Fruit fly (Drosophila melanogaster) whole organism, embryonic: ENCODE data around the gene superdeath.

Experiments used
- Atf-2 ChIP-seq: fragments of 200-800 bp; sonication (Bioruptor generic); optimal IDR thresholded peaks from 2 replicates; lab custom pipeline; 2016; ENCODE audit warnings: missing biosample characterization, missing genetic modification characterization
- BEAF-32 ChIP-seq: fragments of 200-800 bp; sonication (Bioruptor generic); optimal IDR thresholded peaks from 3 replicates; lab custom pipeline; 2017; ENCODE audit warnings: missing biosample characterization, missing genetic modification characterization, mild to moderate bottlenecking, moderate library complexity, missing genetic modification reagents
- CG10366 ChIP-seq: fragments of 200-800 bp; sonication (Bioruptor generic); IDR thresholded peaks from 2 replicates; pipeline ENCODE4 v1.3.6; 2022; ENCODE audit warnings: missing biosample characterization, missing genetic modification characterization
- CG17385 ChIP-seq: fragments of 200-800 bp; sonication (Bioruptor generic); optimal IDR thresholded peaks from 3 replicates; lab custom pipeline; 2018; ENCODE audit warnings: missing biosample characterization, mild to moderate bottlenecking, missing genetic modification characterization
- CG1792 ChIP-seq: fragments of 200-800 bp; sonication (Bioruptor generic); optimal IDR thresholded peaks from 2 replicates; lab custom pipeline; 2016; ENCODE audit warnings: missing biosample characterization, missing genetic modification characterization
- CG18262 ChIP-seq: fragments of 200-800 bp; optimal IDR thresholded peaks from 3 replicates; lab custom pipeline; 2019; ENCODE audit warnings: missing biosample characterization, mild to moderate bottlenecking, missing genetic modification characterization, moderate library complexity
- CG18599 ChIP-seq: fragments of 200-800 bp; sonication (Bioruptor generic); optimal IDR thresholded peaks from 3 replicates; lab custom pipeline; 2017; ENCODE audit warnings: missing biosample characterization, missing genetic modification characterization, mild to moderate bottlenecking, moderate library complexity, missing genetic modification reagents
- CG18619 ChIP-seq: fragments of 200-800 bp; sonication (Bioruptor generic); optimal IDR thresholded peaks from 3 replicates; lab custom pipeline; 2017; ENCODE audit warnings: missing biosample characterization, mild to moderate bottlenecking, missing genetic modification characterization
- CG2120 ChIP-seq: fragments of 200-800 bp; sonication (Bioruptor generic); optimal IDR thresholded peaks from 3 replicates; lab custom pipeline; 2016; ENCODE audit warnings: missing biosample characterization, missing genetic modification characterization
- CG2202 ChIP-seq: fragments of 200-800 bp; sonication (Bioruptor generic); optimal IDR thresholded peaks from 2 replicates; lab custom pipeline; 2018; ENCODE audit warnings: missing biosample characterization, mild to moderate bottlenecking, missing genetic modification characterization
- CG2678 ChIP-seq: fragments of 200-800 bp; sonication (Bioruptor generic); optimal IDR thresholded peaks from 3 replicates; lab custom pipeline; 2019; ENCODE audit warnings: missing biosample characterization, mild to moderate bottlenecking, missing genetic modification characterization, moderate library complexity
- CG32532 ChIP-seq: fragments of 200-800 bp; sonication (Bioruptor generic); IDR thresholded peaks from 2 replicates; pipeline ENCODE4 v1.3.6; 2022; ENCODE audit warnings: missing biosample characterization, missing genetic modification characterization
- CG34224 ChIP-seq: fragments of 200-800 bp; sonication (Bioruptor generic); IDR thresholded peaks from 3 replicates; pipeline ENCODE4 v1.3.6; 2022; ENCODE audit warnings: missing biosample characterization, missing genetic modification characterization; ENCODE audit not compliant: partially characterized antibody
- CG3995 ChIP-seq: fragments of 200-800 bp; sonication (Bioruptor generic); optimal IDR thresholded peaks from 3 replicates; lab custom pipeline; 2016; ENCODE audit warnings: missing biosample characterization, missing genetic modification characterization
- CG4854 ChIP-seq: fragments of 200-800 bp; sonication (Bioruptor generic); optimal IDR thresholded peaks from 2 replicates; lab custom pipeline; 2016; ENCODE audit warnings: missing biosample characterization, missing genetic modification characterization, inconsistent platforms
- CG5953 ChIP-seq: fragments of 200-800 bp; sonication (Bioruptor generic); IDR thresholded peaks from 2 replicates; pipeline ENCODE4 v1.3.6; 2022; ENCODE audit warnings: missing biosample characterization, missing genetic modification characterization
- CG6654 ChIP-seq: fragments of 200-800 bp; sonication (Bioruptor generic); optimal IDR thresholded peaks from 2 replicates; lab custom pipeline; 2017; ENCODE audit warnings: missing biosample characterization, mild to moderate bottlenecking, missing genetic modification characterization
- CG6791 ChIP-seq: fragments of 200-800 bp; sonication (Bioruptor generic); IDR thresholded peaks from 3 replicates; pipeline ENCODE4 v1.3.6; 2022; ENCODE audit warnings: missing biosample characterization, missing genetic modification characterization; ENCODE audit not compliant: partially characterized antibody
- CG6854 ChIP-seq: fragments of 200-800 bp; sonication (Bioruptor generic); optimal IDR thresholded peaks from 3 replicates; lab custom pipeline; 2017; ENCODE audit warnings: missing biosample characterization, mild to moderate bottlenecking, missing genetic modification characterization
- CG8290 ChIP-seq, 3 experiments: fragments of 200-800 bp; sonication (Bioruptor generic); optimal IDR thresholded peaks; 2 replicates each; lab custom pipeline; 2016 to 2019; ENCODE audit warnings: missing biosample characterization in 3 of 3, missing genetic modification characterization in 3 of 3, mild to moderate bottlenecking in 2 of 3, moderate library complexity in 1 of 3
- CG8924 ChIP-seq: fragments of 200-800 bp; optimal IDR thresholded peaks from 3 replicates; lab custom pipeline; 2019; ENCODE audit warnings: missing biosample characterization, mild to moderate bottlenecking, missing genetic modification characterization, moderate library complexity
- CG9609 ChIP-seq: fragments of 200-800 bp; sonication (Bioruptor generic); optimal IDR thresholded peaks from 3 replicates; lab custom pipeline; 2016; ENCODE audit warnings: missing biosample characterization, missing genetic modification characterization
- CrebB ChIP-seq: fragments of 200-800 bp; sonication (Bioruptor generic); optimal IDR thresholded peaks from 3 replicates; lab custom pipeline; 2018; ENCODE audit warnings: missing biosample characterization, mild to moderate bottlenecking, missing genetic modification characterization
- Dbx ChIP-seq: fragments of 200-800 bp; sonication (Bioruptor generic); IDR thresholded peaks from 3 replicates; pipeline ENCODE4 v1.3.6; 2022; ENCODE audit warnings: missing biosample characterization, missing genetic modification characterization
- HmgZ ChIP-seq: fragments of 200-800 bp; sonication (Bioruptor generic); optimal IDR thresholded peaks from 2 replicates; lab custom pipeline; 2018; ENCODE audit warnings: missing biosample characterization, mild to moderate bottlenecking, missing genetic modification characterization
- Hr51 ChIP-seq, 2 experiments: fragments of 200-800 bp; sonication (Bioruptor generic); optimal IDR thresholded peaks; 2 replicates in 1 of 2; 3 replicates in 1 of 2; lab custom pipeline; 2016 to 2018; ENCODE audit warnings: missing biosample characterization in 2 of 2, missing genetic modification characterization in 2 of 2, mild to moderate bottlenecking in 1 of 2, moderate library complexity in 1 of 2
- Meics ChIP-seq: fragments of 200-800 bp; sonication (Bioruptor generic); optimal IDR thresholded peaks from 2 replicates; lab custom pipeline; 2017; ENCODE audit warnings: missing biosample characterization, mild to moderate bottlenecking, missing genetic modification characterization
- Myb ChIP-seq: fragments of 200-800 bp; sonication (Bioruptor generic); optimal IDR thresholded peaks from 2 replicates; lab custom pipeline; 2016; ENCODE audit warnings: missing biosample characterization, missing genetic modification characterization
- Nf-YB ChIP-seq: fragments of 200-800 bp; sonication (Bioruptor generic); optimal IDR thresholded peaks from 3 replicates; lab custom pipeline; 2019; ENCODE audit warnings: missing biosample characterization, mild to moderate bottlenecking, missing genetic modification characterization, moderate library complexity
- Rfx ChIP-seq: fragments of 200-800 bp; sonication (Bioruptor generic); IDR thresholded peaks from 2 replicates; pipeline ENCODE4 v1.3.6; 2022; ENCODE audit warnings: missing biosample characterization, missing genetic modification characterization
- Side ChIP-seq: fragments of 200-800 bp; sonication (Bioruptor generic); optimal IDR thresholded peaks from 2 replicates; lab custom pipeline; 2016; ENCODE audit warnings: missing biosample characterization, missing genetic modification characterization
- Sox102F ChIP-seq: fragments of 200-800 bp; sonication (Bioruptor generic); optimal IDR thresholded peaks from 2 replicates; lab custom pipeline; 2018; ENCODE audit warnings: missing biosample characterization, mild to moderate bottlenecking, missing genetic modification characterization, moderate library complexity
- ac ChIP-seq: fragments of 200-800 bp; sonication (Bioruptor generic); optimal IDR thresholded peaks from 3 replicates; lab custom pipeline; 2017; ENCODE audit warnings: missing biosample characterization, mild to moderate bottlenecking, missing genetic modification characterization
- bbx ChIP-seq: fragments of 200-800 bp; sonication (Bioruptor generic); IDR thresholded peaks from 2 replicates; pipeline ENCODE4 v1.3.6; 2022; ENCODE audit warnings: missing biosample characterization, missing genetic modification characterization; ENCODE audit not compliant: partially characterized antibody
- bcd ChIP-seq: fragments of 200-800 bp; sonication (Bioruptor generic); optimal IDR thresholded peaks from 2 replicates; lab custom pipeline; 2017; ENCODE audit warnings: missing biosample characterization, mild to moderate bottlenecking, missing genetic modification characterization
- fu2 ChIP-seq: fragments of 200-800 bp; sonication (Bioruptor generic); optimal IDR thresholded peaks from 2 replicates; lab custom pipeline; 2016; ENCODE audit warnings: missing biosample characterization, missing genetic modification characterization
- gcm2 ChIP-seq: fragments of 200-800 bp; sonication (Bioruptor generic); optimal IDR thresholded peaks from 2 replicates; lab custom pipeline; 2016; ENCODE audit warnings: missing biosample characterization, missing genetic modification characterization
- grau ChIP-seq: fragments of 200-800 bp; optimal IDR thresholded peaks from 3 replicates; lab custom pipeline; 2019; ENCODE audit warnings: missing biosample characterization, mild to moderate bottlenecking, missing genetic modification characterization, moderate library complexity
- gsb ChIP-seq: fragments of 200-800 bp; sonication (Bioruptor generic); IDR thresholded peaks from 2 replicates; pipeline ENCODE4 v1.3.6; 2022; ENCODE audit warnings: missing biosample characterization, missing genetic modification characterization
- hb ChIP-seq: fragments of 200-800 bp; sonication (Bioruptor generic); IDR thresholded peaks from 3 replicates; pipeline ENCODE4 v1.3.6; 2022; ENCODE audit warnings: missing biosample characterization, missing genetic modification characterization; ENCODE audit not compliant: partially characterized antibody
- jigr1 ChIP-seq: fragments of 200-800 bp; sonication (Bioruptor generic); IDR thresholded peaks from 3 replicates; pipeline ENCODE4 v1.3.6; 2022; ENCODE audit warnings: missing biosample characterization, missing genetic modification characterization
- mirr ChIP-seq: fragments of 200-800 bp; sonication (Bioruptor generic); optimal IDR thresholded peaks from 3 replicates; lab custom pipeline; 2018; ENCODE audit warnings: missing biosample characterization, mild to moderate bottlenecking, missing genetic modification characterization
- sr ChIP-seq: fragments of 200-800 bp; sonication (Bioruptor generic); IDR thresholded peaks from 3 replicates; pipeline ENCODE4 v1.3.6; 2022; ENCODE audit warnings: missing biosample characterization, missing genetic modification characterization
- sug ChIP-seq: fragments of 200-800 bp; optimal IDR thresholded peaks from 2 replicates; lab custom pipeline; 2019; ENCODE audit warnings: missing biosample characterization, mild to moderate bottlenecking, missing genetic modification characterization, moderate library complexity
- tin ChIP-seq: fragments of 200-800 bp; sonication (Bioruptor generic); optimal IDR thresholded peaks from 3 replicates; lab custom pipeline; 2016; ENCODE audit warnings: missing biosample characterization, missing genetic modification characterization
- trem ChIP-seq: fragments of 200-800 bp; optimal IDR thresholded peaks from 3 replicates; lab custom pipeline; 2019; ENCODE audit warnings: missing biosample characterization, mild to moderate bottlenecking, missing genetic modification characterization, moderate library complexity
- wdn ChIP-seq: fragments of 200-800 bp; sonication (Bioruptor generic); IDR thresholded peaks from 2 replicates; pipeline ENCODE4 v1.3.6; 2022; ENCODE audit warnings: missing biosample characterization, missing genetic modification characterization

The superdeath gene

dm6 chr3R:29157418-29158398, 19.2 kb downstream of the superdeath start, which contains the start of gene rdog (continued):
- TF ChIP-seq CG8924 (tag; lab: Kevin White, UChicago), result peak; percentile 79
- TF ChIP-seq CG1792 (GFP tag; lab: Kevin White, UChicago), result peak; percentile 61
- TF ChIP-seq CG6654, result peak; percentile 36
- peak; percentile 76 for TF ChIP-seq CG18599 (GFP tag; lab: Kevin White, UChicago)
- TF ChIP-seq CG2120 (GFP tag; lab: Kevin White, UChicago), result peak; percentile 88
- TF ChIP-seq Myb (GFP tag; lab: Kevin White, UChicago), result peak; percentile 55
- TF ChIP-seq CG3995 (GFP tag; lab: Kevin White, UChicago), result peak; percentile 91
- peak; percentile 85 for TF ChIP-seq tin
- peak; percentile 75 for TF ChIP-seq CG9609
- peak; percentile 46; the same call in 1 of the 3 replicates for TF ChIP-seq CG6791 (GFP tag; lab: Robert Waterston, UW)
- TF ChIP-seq CG4854 (GFP tag; lab: Kevin White, UChicago), result peak; percentile 74
- no peak for TF ChIP-seq bbx (GFP tag; lab: Robert Waterston, UW)
- no peak for TF ChIP-seq jigr1 (GFP tag; lab: Robert Waterston, UW)
- peak; percentile 72 for TF ChIP-seq CG6854
- TF ChIP-seq Hr51 (GFP tag; optimal IDR thresholded peaks at IDR 0.05; lab: Kevin White, UChicago), result peak; percentile 72 to 80
- TF ChIP-seq CG2202 (tag; lab: Kevin White, UChicago), result peak; percentile 54
- TF ChIP-seq BEAF-32, result no peak
- peak; percentile 84 for TF ChIP-seq trem (tag; lab: Kevin White, UChicago)
- TF ChIP-seq CG10366 (GFP tag; lab: Robert Waterston, UW), result peak; percentile 28; the same call in 1 of the 2 replicates
- TF ChIP-seq CrebB (tag; lab: Kevin White, UChicago), result peak; percentile 68
- peak; percentile 69 for TF ChIP-seq gcm2 (GFP tag; lab: Kevin White, UChicago)
- peak; percentile 60 for TF ChIP-seq CG18262 (tag; lab: Kevin White, UChicago)
- TF ChIP-seq CG18619 (GFP tag; lab: Kevin White, UChicago), result peak; percentile 73
- TF ChIP-seq Nf-YB (GFP tag; lab: Kevin White, UChicago), result peak; percentile 55
- TF ChIP-seq ac (GFP tag; lab: Kevin White, UChicago), result peak; percentile 66
- peak; percentile 71 for TF ChIP-seq CG8290 (GFP tag; optimal IDR thresholded peaks at IDR 0.05; lab: Kevin White, UChicago)
- peak in 1 of 2 experiments; percentile 84 for TF ChIP-seq CG8290 (tag; optimal IDR thresholded peaks at IDR 0.05; lab: Kevin White, UChicago)
- peak; percentile 73 for TF ChIP-seq Side (GFP tag; lab: Kevin White, UChicago)
- TF ChIP-seq CG17385 (GFP tag; lab: Kevin White, UChicago), result peak; percentile 71
- peak; percentile 42; the same call in 1 of the 3 replicates for TF ChIP-seq CG34224 (GFP tag; lab: Robert Waterston, UW)
- TF ChIP-seq CG5953 (GFP tag; lab: Robert Waterston, UW), result peak; percentile 63
- peak; percentile 81 for TF ChIP-seq HmgZ (tag; lab: Kevin White, UChicago)
- TF ChIP-seq fu2, result peak; percentile 65
- peak; percentile 56 for TF ChIP-seq wdn (GFP tag; lab: Robert Waterston, UW)
- TF ChIP-seq hb (GFP tag; lab: Robert Waterston, UW), result no peak
- TF ChIP-seq CG32532 (GFP tag; lab: Robert Waterston, UW), result peak; percentile 64; the same call in 1 of the 2 replicates
- no peak for TF ChIP-seq sr (GFP tag; lab: Robert Waterston, UW)
- TF ChIP-seq gsb (GFP tag; lab: Robert Waterston, UW), result no peak
- peak; percentile 74 for TF ChIP-seq Rfx (GFP tag; lab: Robert Waterston, UW)
- peak; percentile 43; the same call in 1 of the 3 replicates for TF ChIP-seq Dbx (GFP tag; lab: Robert Waterston, UW)
- TF ChIP-seq bcd, result peak; percentile 82
- TF ChIP-seq grau (tag; lab: Kevin White, UChicago), result peak; percentile 83
- peak; percentile 85 for TF ChIP-seq Atf-2 (GFP tag; lab: Kevin White, UChicago)
- TF ChIP-seq CG2678 (tag; lab: Kevin White, UChicago), result peak; percentile 87
- peak; percentile 63 for TF ChIP-seq Sox102F (GFP tag; lab: Kevin White, UChicago)
- peak; percentile 81 for TF ChIP-seq Meics (GFP tag; lab: Kevin White, UChicago)
- TF ChIP-seq mirr (GFP tag; lab: Kevin White, UChicago), result peak; percentile 57
- peak; percentile 77 for TF ChIP-seq sug
